Fruit fly (Drosophila melanogaster): Measurements from ENCODE around the gene CG15399.
A peak's percentile ranks its signal among the peaks of the same experiment; 100 is the strongest.

CG15399 gene

dm6 chr2L:2729882-2730281 lies 41.7 kb downstream of the CG15399 start (continued):
- TF ChIP-seq CG18599 (GFP tag; optimal IDR thresholded peaks at IDR 0.05): peak; percentile 68
- TF ChIP-seq seq (GFP tag; IDR thresholded peaks at IDR 0.05): no peak
- TF ChIP-seq yki (optimal IDR thresholded peaks at IDR 0.05): no peak
- TF ChIP-seq wor (GFP tag; IDR thresholded peaks at IDR 0.05): no peak
- TF ChIP-seq E2f1 (GFP tag; IDR thresholded peaks at IDR 0.05): peak; percentile 54
- TF ChIP-seq schlank (tag; optimal IDR thresholded peaks at IDR 0.05): peak; percentile 15
- no peak for TF ChIP-seq CG8281 (tag; optimal IDR thresholded peaks at IDR 0.05)
- no peak for TF ChIP-seq chn (GFP tag; optimal IDR thresholded peaks at IDR 0.05)
- no peak for TF ChIP-seq Nf-YB (GFP tag; optimal IDR thresholded peaks at IDR 0.05)
- TF ChIP-seq NK7.1 (GFP tag; optimal IDR thresholded peaks at IDR 0.05): no peak
- TF ChIP-seq CG1024 (GFP tag; IDR thresholded peaks at IDR 0.05): no peak
- no peak for TF ChIP-seq Dip2 (GFP tag; IDR thresholded peaks at IDR 0.05)
- peak; percentile 28 for TF ChIP-seq dmrt99B (tag; optimal IDR thresholded peaks at IDR 0.05)
- peak; percentile 48 for TF ChIP-seq unpg (GFP tag; optimal IDR thresholded peaks at IDR 0.05)
- no peak for TF ChIP-seq Hey (tag; optimal IDR thresholded peaks at IDR 0.05)
- TF ChIP-seq Ravus (GFP tag; IDR thresholded peaks at IDR 0.05): no peak
- no peak for TF ChIP-seq Bgb (GFP tag; IDR thresholded peaks at IDR 0.05; ENCODE audit: partially characterized antibody)
- TF ChIP-seq CG7963 (GFP tag; IDR thresholded peaks at IDR 0.05; ENCODE audit: partially characterized antibody): no peak
- no peak for TF ChIP-seq CG1647 (GFP tag; optimal IDR thresholded peaks at IDR 0.05)
- peak; percentile 49 for TF ChIP-seq MTF-1 (GFP tag; optimal IDR thresholded peaks at IDR 0.05; ENCODE audit: borderline replicate concordance)
- peak; percentile 35; the same call in 1 of the 2 replicates for TF ChIP-seq wdn (GFP tag; IDR thresholded peaks at IDR 0.05)
- TF ChIP-seq gcm2 (GFP tag; optimal IDR thresholded peaks at IDR 0.05): no peak
- peak; percentile 88 for TF ChIP-seq Rfx (GFP tag; IDR thresholded peaks at IDR 0.05)
- peak; percentile 40 for TF ChIP-seq CG18619 (GFP tag; optimal IDR thresholded peaks at IDR 0.05)
- no peak for TF ChIP-seq Sry-δ (GFP tag; optimal IDR thresholded peaks at IDR 0.05)
- TF ChIP-seq ken (GFP tag; IDR thresholded peaks at IDR 0.05): peak; percentile 35; the same call in 1 of the 3 replicates
- no peak for TF ChIP-seq az2 (GFP tag; optimal IDR thresholded peaks at IDR 0.05)
- no peak for TF ChIP-seq CG33213 (GFP tag; optimal IDR thresholded peaks at IDR 0.05)
- TF ChIP-seq NC2α (GFP tag; optimal IDR thresholded peaks at IDR 0.05): no peak
- no peak for TF ChIP-seq Nf-YA (GFP tag; IDR thresholded peaks at IDR 0.05)
- no peak for TF ChIP-seq CG33557 (GFP tag; optimal IDR thresholded peaks at IDR 0.05)
- TF ChIP-seq Dll (GFP tag; IDR thresholded peaks at IDR 0.05; ENCODE audit: partially characterized antibody): no peak
- TF ChIP-seq ci (GFP tag; IDR thresholded peaks at IDR 0.05): no peak
- TF ChIP-seq pb (GFP tag; optimal IDR thresholded peaks at IDR 0.05): no peak
- TF ChIP-seq CG10543 (GFP tag; optimal IDR thresholded peaks at IDR 0.05): peak; percentile 80
- no peak for TF ChIP-seq CG12236 (GFP tag; optimal IDR thresholded peaks at IDR 0.05)
- no peak for TF ChIP-seq tna (GFP tag; IDR thresholded peaks at IDR 0.05; ENCODE audit: partially characterized antibody)
- TF ChIP-seq CG9817 (tag; optimal IDR thresholded peaks at IDR 0.05): peak; percentile 49
- TF ChIP-seq CG7556 (GFP tag; optimal IDR thresholded peaks at IDR 0.05): no peak
- peak; percentile 61 for TF ChIP-seq Fer1 (GFP tag; optimal IDR thresholded peaks at IDR 0.05)
- TF ChIP-seq CG11696 (GFP tag; IDR thresholded peaks at IDR 0.05): peak; percentile 62
- no peak for TF ChIP-seq CG4404 (GFP tag; IDR thresholded peaks at IDR 0.05)
- no peak for TF ChIP-seq tll (GFP tag; optimal IDR thresholded peaks at IDR 0.05)
- no peak; the same call in 2 of the 3 replicates for TF ChIP-seq zfh1 (GFP tag; IDR thresholded peaks at IDR 0.05)
- 0 out of 2 replicates have a peak, but pooled peaks have one; percentile 28 for TF ChIP-seq CG8765 (GFP tag; IDR thresholded peaks at IDR 0.05)
- peak; percentile 51 for TF ChIP-seq CG7987 (GFP tag; optimal IDR thresholded peaks at IDR 0.05)
- no peak for TF ChIP-seq CG3995 (GFP tag; optimal IDR thresholded peaks at IDR 0.05)
- TF ChIP-seq Hand (GFP tag; optimal IDR thresholded peaks at IDR 0.05): no peak
- no peak for TF ChIP-seq Ssrp (tag; optimal IDR thresholded peaks at IDR 0.05)
- TF ChIP-seq ssp (GFP tag; IDR thresholded peaks at IDR 0.05): no peak
- no peak for TF ChIP-seq en (GFP tag; optimal IDR thresholded peaks at IDR 0.05)
- TF ChIP-seq CG13296 (GFP tag; optimal IDR thresholded peaks at IDR 0.05): peak; percentile 68

Data from whole organism, embryonic.